Worm (Caenorhabditis elegans) whole organism, L4/young adult: ENCODE data around the gene arrd-19.

Experiments
- W03F9.2 ChIP-seq: fragments of 150-350 bp; optimal IDR thresholded peaks from 2 replicates; lab custom pipeline; 2014; ENCODE audit warnings: missing biosample characterization, missing genetic modification characterization
- dao-5 ChIP-seq: sonication (generic microtip); optimal IDR thresholded peaks from 2 replicates; lab custom pipeline; 2016; ENCODE audit warnings: missing genotype, missing genetic modification characterization, moderate library complexity, missing compliant biosample characterization
- him-1 ChIP-seq: sonication (generic microtip); optimal IDR thresholded peaks from 2 replicates; lab custom pipeline; 2016; ENCODE audit warnings: missing genotype, missing genetic modification reagents, missing genetic modification characterization, missing compliant biosample characterization

The arrd-19 gene

DNA sequence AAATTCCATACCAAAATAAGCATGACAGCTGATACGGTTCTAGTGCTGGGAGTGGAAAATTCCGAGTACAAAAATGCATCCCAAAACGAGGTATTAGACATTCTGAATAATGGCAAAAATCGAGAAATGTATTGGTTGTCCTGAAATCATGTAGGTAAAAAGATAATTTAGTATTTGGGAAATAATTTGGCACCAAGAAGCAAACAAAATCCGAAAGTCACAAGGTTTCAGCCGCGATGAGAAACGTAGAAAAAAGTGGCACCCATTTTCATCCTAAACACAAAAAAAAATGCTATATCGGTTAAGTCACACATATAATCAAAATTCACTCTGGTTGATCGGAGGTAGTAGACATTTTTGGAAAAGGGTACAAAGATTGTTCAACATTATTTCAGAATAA lies 17.6 kb downstream of the arrd-19 start, which contains the start of gene srx-122:
Gene srx-122, minus strand, starts transcription at position 101 of the 400 bp plus-strand sequence.
- TF ChIP-seq dao-5 (tag; lab: Kevin White, UChicago): no peak
- TF ChIP-seq W03F9.2: no peak
- no peak for TF ChIP-seq him-1 (tag; lab: Kevin White, UChicago)

DNA sequence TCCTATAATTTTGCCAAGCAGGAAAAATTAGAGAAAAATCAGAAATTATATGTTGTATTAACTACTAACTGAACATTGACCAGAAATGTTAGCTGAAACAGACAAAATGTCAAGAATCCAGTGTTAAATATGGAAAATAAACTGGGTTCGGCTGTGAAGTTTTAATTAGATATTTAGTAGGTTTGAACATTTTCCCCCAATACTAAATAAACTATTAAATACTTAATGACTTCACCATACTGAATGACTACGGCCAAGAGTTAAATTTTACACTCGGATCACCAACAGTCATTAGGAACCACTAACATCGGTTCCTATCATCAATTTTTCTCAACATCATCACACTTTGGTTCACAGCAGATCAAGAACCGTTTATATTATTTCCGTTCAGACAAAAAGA lies 19.9 kb downstream of the arrd-19 start:
- TF ChIP-seq W03F9.2: no peak
- no peak for TF ChIP-seq dao-5 (tag; lab: Kevin White, UChicago)
- no peak for TF ChIP-seq him-1 (tag; lab: Kevin White, UChicago)

DNA sequence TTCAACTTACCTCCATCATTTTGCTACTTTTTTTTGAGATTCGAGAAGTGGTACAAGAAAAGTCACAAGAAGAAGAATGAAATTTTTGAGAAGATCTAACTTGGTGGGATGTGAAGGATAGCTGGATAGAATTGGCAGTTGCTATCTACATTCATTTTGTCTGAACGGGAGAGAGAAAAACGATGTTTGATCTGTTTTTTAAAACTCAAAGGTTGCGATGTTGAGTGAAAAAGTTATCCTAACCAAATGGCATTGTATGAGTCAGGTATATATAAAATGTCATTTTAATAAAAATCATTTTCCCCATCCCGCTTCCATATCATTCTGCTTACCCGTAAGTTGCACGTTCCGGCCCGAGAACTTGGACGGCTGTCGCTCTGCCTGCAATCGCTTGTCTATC lies 26.0 kb downstream of the arrd-19 start, which contains the start of gene F35F10.6:
Gene F35F10.6, minus strand, starts transcription at position 101 of the 400 bp plus-strand sequence.
- no peak for TF ChIP-seq dao-5 (tag; lab: Kevin White, UChicago)
- no peak for TF ChIP-seq him-1 (tag; lab: Kevin White, UChicago)
- TF ChIP-seq W03F9.2: no peak

- TF ChIP-seq dao-5 (tag; lab: Kevin White, UChicago) (no peak), W03F9.2 (no peak), him-1 (tag; lab: Kevin White, UChicago) (no peak)
These were observed 27.2 kb downstream of the arrd-19 start for ce11 chrV:3288134-3288533.

DNA sequence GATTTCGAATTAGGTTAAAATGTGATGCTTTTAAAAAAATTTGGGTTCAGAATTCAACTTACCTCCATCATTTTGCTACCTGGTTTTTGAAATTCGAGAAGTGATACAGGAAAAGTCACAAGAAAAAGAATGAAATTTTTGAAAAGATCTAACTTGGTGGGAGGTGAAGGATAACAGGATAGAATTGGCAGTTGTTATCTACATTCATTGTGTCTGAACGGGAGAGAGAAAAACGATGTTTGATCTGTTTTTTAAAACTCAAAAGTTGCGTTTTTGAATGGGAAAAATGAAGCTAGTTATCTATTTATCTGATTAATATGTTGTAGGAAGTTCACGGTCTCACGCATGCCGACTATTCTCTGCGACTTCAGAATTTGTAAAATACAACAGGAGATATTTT lies 28.0 kb downstream of the arrd-19 start, which contains the start of gene F35F10.7:
Gene F35F10.7, minus strand, starts transcription at position 101 of the 400 bp plus-strand sequence.
- no peak for TF ChIP-seq dao-5 (tag; lab: Kevin White, UChicago)
- no peak for TF ChIP-seq him-1 (tag; lab: Kevin White, UChicago)
- no peak for TF ChIP-seq W03F9.2

DNA sequence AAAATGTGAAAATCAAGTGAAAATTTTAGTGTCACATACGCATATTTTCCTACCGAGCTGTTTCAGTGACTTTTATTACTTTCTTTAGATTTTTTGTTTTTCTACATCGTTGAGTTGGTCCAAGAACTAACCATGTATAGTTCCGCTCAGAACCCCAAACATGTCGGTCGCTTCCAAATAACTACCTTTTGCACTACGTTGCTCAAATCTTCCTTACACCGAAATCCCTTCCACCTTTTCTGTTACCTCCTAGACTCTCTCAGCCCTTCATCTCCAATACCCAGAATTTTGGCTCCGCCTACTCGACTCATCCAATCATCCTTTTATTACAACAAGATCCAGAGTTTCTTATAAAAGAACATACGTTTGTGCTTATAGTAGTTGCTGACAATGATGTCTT lies 30.7 kb downstream of the arrd-19 start, which contains the start of gene F35F10.5:
Gene F35F10.5, plus strand, starts transcription at position 301 of the 400 bp plus-strand sequence.
- TF ChIP-seq him-1 (tag; lab: Kevin White, UChicago) (no peak), dao-5 (tag; lab: Kevin White, UChicago) (no peak), W03F9.2 (no peak)

DNA sequence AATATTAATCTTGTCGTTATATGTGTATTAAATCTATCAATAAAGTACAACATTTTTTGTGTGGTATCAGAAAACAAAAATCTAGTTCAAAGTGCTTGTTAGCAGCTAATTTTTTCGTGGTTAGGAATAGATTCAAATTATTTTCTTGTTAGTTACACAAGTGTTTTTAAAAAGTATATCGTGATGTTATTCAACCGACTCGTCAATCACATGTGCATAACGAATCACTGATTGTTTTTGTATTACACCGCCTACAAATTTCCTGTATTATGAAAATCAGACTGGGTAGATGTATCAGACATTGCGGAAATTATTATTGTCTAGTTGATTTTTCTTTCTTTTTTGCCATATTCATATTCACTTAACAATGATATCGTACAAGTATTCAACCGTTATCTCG lies 32.4 kb downstream of the arrd-19 start, which contains the start of gene str-64:
Gene str-64, plus strand, starts transcription at position 301 of the 400 bp plus-strand sequence.
- no peak for TF ChIP-seq him-1 (tag; lab: Kevin White, UChicago)
- TF ChIP-seq dao-5 (tag; lab: Kevin White, UChicago): no peak
- no peak for TF ChIP-seq W03F9.2

DNA sequence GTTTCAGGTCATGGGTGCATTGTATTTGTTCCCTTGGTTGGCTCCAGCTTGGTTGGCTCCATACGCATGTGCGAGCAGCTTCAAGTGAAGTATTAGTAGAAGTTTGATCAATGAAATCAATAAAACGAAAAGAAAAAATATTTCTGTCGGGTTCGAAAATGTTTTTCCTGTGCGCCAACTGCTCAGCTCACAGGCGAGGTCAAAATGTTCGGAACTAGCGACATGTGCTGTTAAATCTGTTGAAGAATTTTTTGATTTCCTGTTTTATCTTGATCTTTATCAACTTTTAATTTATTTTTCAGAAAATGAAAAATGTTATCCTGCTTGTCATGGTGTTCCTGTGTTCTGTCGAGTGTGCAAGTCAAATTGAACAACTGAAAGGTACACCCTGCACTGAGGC lies 33.8 kb downstream of the arrd-19 start, which contains the start of gene T28A11.25:
Gene T28A11.25, plus strand, starts transcription at position 301 of the 400 bp plus-strand sequence.
- TF ChIP-seq W03F9.2 (no peak), him-1 (tag; lab: Kevin White, UChicago) (no peak), dao-5 (tag; lab: Kevin White, UChicago) (no peak)

- TF ChIP-seq dao-5 (tag; lab: Kevin White, UChicago): no peak
- no peak for TF ChIP-seq W03F9.2
- no peak for TF ChIP-seq him-1 (tag; lab: Kevin White, UChicago)
These were observed 35.3 kb downstream of the arrd-19 start, which contains the start of gene T28A11.2 for ce11 chrV:3280009-3280408. Gene T28A11.2, plus strand, starts transcription at chrV:3280379.

DNA sequence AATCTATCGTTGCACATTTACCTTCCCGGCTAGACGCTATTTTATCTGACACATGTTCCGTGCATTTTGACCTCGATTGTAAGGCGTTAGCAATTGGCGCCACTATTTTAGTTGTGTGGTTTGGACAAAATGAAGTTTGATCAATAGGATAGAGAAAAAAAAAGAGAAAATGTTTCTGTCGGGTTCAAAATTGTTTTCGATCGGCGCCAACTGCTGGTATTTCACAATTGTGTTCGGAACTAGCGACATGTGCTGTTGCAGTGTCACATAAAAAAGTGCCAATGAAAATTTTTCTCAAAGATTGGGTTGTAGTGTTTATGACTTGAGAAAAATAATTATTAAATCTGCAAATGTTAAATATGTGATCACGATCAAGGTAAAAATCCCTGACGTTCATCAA lies 36.2 kb downstream of the arrd-19 start:
- TF ChIP-seq dao-5 (tag; lab: Kevin White, UChicago): no peak
- no peak for TF ChIP-seq him-1 (tag; lab: Kevin White, UChicago)
- TF ChIP-seq W03F9.2: no peak

- TF ChIP-seq dao-5 (tag; lab: Kevin White, UChicago) (no peak), W03F9.2 (no peak), him-1 (tag; lab: Kevin White, UChicago) (no peak)
These were observed 37.1 kb downstream of the arrd-19 start, which contains the start of gene fbxa-64 for ce11 chrV:3278101-3278639. Gene fbxa-64, minus strand, starts transcription at chrV:3278151.

ce11 chrV:3276184-3276583 lies 39.1 kb downstream of the arrd-19 start:
- TF ChIP-seq W03F9.2 (no peak), him-1 (tag; lab: Kevin White, UChicago) (no peak), dao-5 (tag; lab: Kevin White, UChicago) (no peak)

ce11 chrV:3275033-3275432 lies 40.3 kb downstream of the arrd-19 start, which contains the start of gene T28A11.3:
Gene T28A11.3, plus strand, starts transcription at chrV:3275333.
- TF ChIP-seq W03F9.2 (no peak), him-1 (tag; lab: Kevin White, UChicago) (no peak), dao-5 (tag; lab: Kevin White, UChicago) (no peak)

DNA sequence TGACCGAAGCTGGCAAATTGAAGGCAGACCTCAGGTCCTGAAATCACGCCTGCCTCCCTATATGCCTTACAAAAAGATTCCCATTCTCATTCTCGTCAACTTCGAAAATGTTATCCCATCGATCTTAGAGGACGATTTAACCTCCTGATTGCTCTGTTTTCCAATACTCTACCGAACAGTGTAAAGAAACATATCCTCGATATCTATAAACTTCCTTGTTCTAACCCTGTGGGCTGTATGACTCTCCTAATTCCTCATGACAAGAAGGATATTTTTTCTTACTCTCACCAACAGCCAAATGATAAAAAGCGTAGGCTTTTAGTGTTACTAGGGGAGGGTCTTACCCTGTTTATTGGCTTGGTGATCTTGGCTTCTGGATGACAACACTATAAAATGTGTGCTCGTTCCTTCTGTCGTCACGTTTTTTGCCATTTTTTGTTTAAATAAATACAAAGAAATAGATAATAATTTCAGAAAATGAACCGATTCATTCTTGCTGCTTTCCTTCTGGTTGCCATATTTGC lies 41.7 kb downstream of the arrd-19 start, which contains the start of gene T28A11.4:
Gene T28A11.4, plus strand, starts transcription at position 474 of the 524 bp plus-strand sequence.
- no peak for TF ChIP-seq him-1 (tag; lab: Kevin White, UChicago)
- no peak for TF ChIP-seq W03F9.2
